Fruit fly (Drosophila melanogaster) whole organism, prepupa: ENCODE data around the gene CG31468.

ENCODE experiments used
- Blimp-1 ChIP-seq: fragments of 200-800 bp; sonication (Bioruptor generic); optimal IDR thresholded peaks from 3 replicates; lab custom pipeline; 2017; ENCODE audit warnings: missing biosample characterization, missing genetic modification characterization, mild to moderate bottlenecking, moderate library complexity, missing genetic modification reagents
- CG10631 ChIP-seq: fragments of 200-800 bp; sonication (Bioruptor generic); optimal IDR thresholded peaks from 2 replicates; lab custom pipeline; 2016; ENCODE audit warnings: missing biosample characterization, missing genetic modification characterization
- CG11294 ChIP-seq: fragments of 200-800 bp; sonication (Bioruptor generic); IDR thresholded peaks from 2 replicates; pipeline ENCODE4 v1.3.6; 2022; ENCODE audit warnings: missing biosample characterization, missing genetic modification characterization
- CG11902 ChIP-seq: fragments of 200-800 bp; sonication (Bioruptor generic); optimal IDR thresholded peaks from 3 replicates; lab custom pipeline; 2016; ENCODE audit warnings: missing biosample characterization, missing genetic modification characterization
- CG15336 ChIP-seq: fragments of 200-800 bp; sonication (Bioruptor generic); IDR thresholded peaks from 2 replicates; pipeline ENCODE4 v1.3.6; 2022; ENCODE audit warnings: missing biosample characterization, missing genetic modification characterization
- CG1621 ChIP-seq: fragments of 200-800 bp; sonication (Bioruptor generic); optimal IDR thresholded peaks from 3 replicates; lab custom pipeline; 2018; ENCODE audit warnings: missing biosample characterization, mild to moderate bottlenecking, missing genetic modification characterization
- CG3032 ChIP-seq: fragments of 200-800 bp; optimal IDR thresholded peaks from 2 replicates; lab custom pipeline; 2019; ENCODE audit warnings: missing biosample characterization, mild to moderate bottlenecking, missing genetic modification characterization, moderate library complexity
- CG31627 ChIP-seq: fragments of 200-800 bp; sonication (Bioruptor generic); optimal IDR thresholded peaks from 3 replicates; lab custom pipeline; 2016; ENCODE audit warnings: missing biosample characterization, missing genetic modification characterization
- CG32006 ChIP-seq: fragments of 200-800 bp; sonication (Bioruptor generic); optimal IDR thresholded peaks from 3 replicates; lab custom pipeline; 2017; ENCODE audit warnings: missing biosample characterization, mild to moderate bottlenecking, missing genetic modification characterization
- CG34406 ChIP-seq: fragments of 200-800 bp; sonication (Bioruptor generic); optimal IDR thresholded peaks from 3 replicates; lab custom pipeline; 2016; ENCODE audit warnings: missing biosample characterization, missing genetic modification characterization
- CG4318 ChIP-seq: fragments of 200-800 bp; sonication (Bioruptor generic); optimal IDR thresholded peaks from 3 replicates; lab custom pipeline; 2017; ENCODE audit warnings: missing biosample characterization, mild to moderate bottlenecking, missing genetic modification characterization
- CG6163 ChIP-seq: fragments of 200-800 bp; sonication (Bioruptor generic); IDR thresholded peaks from 3 replicates; pipeline ENCODE4 v1.3.6; 2022; ENCODE audit warnings: missing biosample characterization, missing genetic modification characterization
- CG6276 ChIP-seq: fragments of 200-800 bp; sonication (Bioruptor generic); optimal IDR thresholded peaks from 2 replicates; lab custom pipeline; 2017; ENCODE audit warnings: missing biosample characterization, mild to moderate bottlenecking, missing genetic modification characterization
- CG6792 ChIP-seq: fragments of 200-800 bp; sonication (Bioruptor generic); optimal IDR thresholded peaks from 3 replicates; lab custom pipeline; 2016; ENCODE audit warnings: missing biosample characterization, missing genetic modification characterization
- CG6808 ChIP-seq: fragments of 200-800 bp; sonication (Bioruptor generic); optimal IDR thresholded peaks from 3 replicates; lab custom pipeline; 2017; ENCODE audit warnings: missing biosample characterization, missing genetic modification characterization, mild to moderate bottlenecking, moderate library complexity, missing genetic modification reagents
- CG6854 ChIP-seq: fragments of 200-800 bp; sonication (Bioruptor generic); optimal IDR thresholded peaks from 2 replicates; lab custom pipeline; 2017; ENCODE audit warnings: missing biosample characterization, mild to moderate bottlenecking, missing genetic modification characterization
- CG7368 ChIP-seq: fragments of 200-800 bp; sonication (Bioruptor generic); optimal IDR thresholded peaks from 3 replicates; lab custom pipeline; 2016; ENCODE audit warnings: missing biosample characterization, missing genetic modification characterization
- CG8119 ChIP-seq: fragments of 200-800 bp; sonication (Bioruptor generic); IDR thresholded peaks from 3 replicates; pipeline ENCODE4 v1.3.6; 2022; ENCODE audit warnings: missing biosample characterization, missing genetic modification characterization
- Eip75B ChIP-seq: fragments of 200-800 bp; sonication (Bioruptor generic); optimal IDR thresholded peaks from 3 replicates; lab custom pipeline; 2016; ENCODE audit warnings: missing biosample characterization, missing genetic modification characterization
- Eip78C ChIP-seq: fragments of 200-800 bp; sonication (Bioruptor generic); peaks from one replicate; lab custom pipeline; 2016; ENCODE audit warnings: missing biosample characterization, missing genetic modification characterization
- Ets21C ChIP-seq: fragments of 200-800 bp; sonication (Bioruptor generic); optimal IDR thresholded peaks from 3 replicates; lab custom pipeline; 2016; ENCODE audit warnings: missing biosample characterization, missing genetic modification characterization
- Ets96B ChIP-seq: fragments of 200-800 bp; optimal IDR thresholded peaks from 2 replicates; lab custom pipeline; 2019; ENCODE audit warnings: missing biosample characterization, mild to moderate bottlenecking, missing genetic modification characterization, moderate library complexity
- Gug ChIP-seq: fragments of 200-800 bp; sonication (Bioruptor generic); IDR thresholded peaks from 2 replicates; pipeline ENCODE4 v1.3.6; 2022; ENCODE audit warnings: missing biosample characterization, missing genetic modification characterization
- Hr39 ChIP-seq: fragments of 200-800 bp; sonication (Bioruptor generic); optimal IDR thresholded peaks from 2 replicates; lab custom pipeline; 2016; ENCODE audit warnings: missing biosample characterization, missing genetic modification characterization
- Hr4 ChIP-seq: fragments of 200-800 bp; sonication (Bioruptor generic); optimal IDR thresholded peaks from 3 replicates; lab custom pipeline; 2016; ENCODE audit warnings: missing biosample characterization, missing genetic modification characterization
- Lpt ChIP-seq: fragments of 200-800 bp; sonication (Bioruptor generic); optimal IDR thresholded peaks from 3 replicates; lab custom pipeline; 2016; ENCODE audit warnings: missing biosample characterization, missing genetic modification characterization
- Met ChIP-seq: fragments of 200-800 bp; sonication (Bioruptor generic); optimal IDR thresholded peaks from 3 replicates; lab custom pipeline; 2016; ENCODE audit warnings: missing biosample characterization, missing genetic modification characterization
- Smox ChIP-seq: fragments of 200-800 bp; sonication (Bioruptor generic); optimal IDR thresholded peaks from 3 replicates; lab custom pipeline; 2016; ENCODE audit warnings: missing biosample characterization, missing genetic modification characterization
- Sox102F ChIP-seq: fragments of 200-800 bp; sonication (Bioruptor generic); optimal IDR thresholded peaks from 2 replicates; lab custom pipeline; 2016; ENCODE audit warnings: missing biosample characterization, mild to moderate bottlenecking, missing genetic modification characterization
- Sox14 ChIP-seq: fragments of 200-800 bp; sonication (Bioruptor generic); optimal IDR thresholded peaks from 3 replicates; lab custom pipeline; 2016; ENCODE audit warnings: missing biosample characterization, missing genetic modification characterization
- Sox15 ChIP-seq: fragments of 200-800 bp; sonication (Bioruptor generic); optimal IDR thresholded peaks from 3 replicates; lab custom pipeline; 2016; ENCODE audit warnings: missing biosample characterization, missing genetic modification characterization
- achi ChIP-seq: fragments of 200-800 bp; sonication (Bioruptor generic); optimal IDR thresholded peaks from 3 replicates; lab custom pipeline; 2016; ENCODE audit warnings: missing biosample characterization, missing genetic modification characterization
- acj6 ChIP-seq: fragments of 200-800 bp; sonication (Bioruptor generic); optimal IDR thresholded peaks from 3 replicates; lab custom pipeline; 2016; ENCODE audit warnings: missing biosample characterization, missing genetic modification characterization
- cyc ChIP-seq: fragments of 200-800 bp; sonication (Bioruptor generic); optimal IDR thresholded peaks from 3 replicates; lab custom pipeline; 2016; ENCODE audit warnings: missing biosample characterization, missing genetic modification characterization
- dac ChIP-seq: fragments of 200-800 bp; sonication (Bioruptor generic); optimal IDR thresholded peaks from 2 replicates; lab custom pipeline; 2017; ENCODE audit warnings: missing biosample characterization, mild to moderate bottlenecking, missing genetic modification characterization
- dsx ChIP-seq: fragments of 200-800 bp; optimal IDR thresholded peaks from 3 replicates; lab custom pipeline; 2019; ENCODE audit warnings: missing biosample characterization, mild to moderate bottlenecking, missing genetic modification characterization, moderate library complexity; ENCODE audit not compliant: poor library complexity, severe bottlenecking
- eg ChIP-seq: fragments of 200-800 bp; sonication (Bioruptor generic); IDR thresholded peaks from 3 replicates; pipeline ENCODE4 v1.3.6; 2022; ENCODE audit warnings: missing biosample characterization, missing genetic modification characterization
- esn ChIP-seq: fragments of 200-800 bp; sonication (Bioruptor generic); optimal IDR thresholded peaks from 2 replicates; lab custom pipeline; 2016; ENCODE audit warnings: missing biosample characterization, mild to moderate bottlenecking, missing genetic modification characterization, moderate library complexity
- fd85E ChIP-seq: fragments of 200-800 bp; sonication (Bioruptor generic); optimal IDR thresholded peaks from 3 replicates; lab custom pipeline; 2016; ENCODE audit warnings: missing biosample characterization, missing genetic modification characterization
- fkh ChIP-seq: fragments of 200-800 bp; sonication (Bioruptor generic); optimal IDR thresholded peaks from 3 replicates; lab custom pipeline; 2017; ENCODE audit warnings: missing biosample characterization, mild to moderate bottlenecking, missing genetic modification characterization, moderate library complexity
- net ChIP-seq: fragments of 200-800 bp; sonication (Bioruptor generic); optimal IDR thresholded peaks from 3 replicates; lab custom pipeline; 2016; ENCODE audit warnings: missing biosample characterization, missing genetic modification characterization
- pdm3 ChIP-seq: fragments of 200-800 bp; sonication (Bioruptor generic); optimal IDR thresholded peaks from 3 replicates; lab custom pipeline; 2016; ENCODE audit warnings: missing biosample characterization, missing genetic modification characterization
- salr ChIP-seq, 2 experiments: fragments of 200-800 bp; sonication (Bioruptor generic); optimal IDR thresholded peaks; 3 replicates each; lab custom pipeline; 2016 to 2018; ENCODE audit warnings: missing biosample characterization in 2 of 2, missing genetic modification characterization in 2 of 2, mild to moderate bottlenecking in 1 of 2
- ss ChIP-seq, 2 experiments: fragments of 200-800 bp; sonication (Bioruptor generic); optimal IDR thresholded peaks; 2 replicates in 1 of 2; 3 replicates in 1 of 2; lab custom pipeline; 2017 to 2018; ENCODE audit warnings: mild to moderate bottlenecking in 2 of 2, missing biosample characterization in 2 of 2, missing genetic modification characterization in 2 of 2, moderate library complexity in 1 of 2
- svp ChIP-seq: fragments of 200-800 bp; sonication (Bioruptor generic); peaks from one replicate; lab custom pipeline; 2016; ENCODE audit warnings: missing biosample characterization, missing genetic modification characterization
- topi ChIP-seq: fragments of 200-800 bp; sonication (Bioruptor generic); optimal IDR thresholded peaks from 3 replicates; lab custom pipeline; 2016; ENCODE audit warnings: missing biosample characterization, missing genetic modification characterization
- vri ChIP-seq: fragments of 200-800 bp; sonication (Bioruptor generic); optimal IDR thresholded peaks from 3 replicates; lab custom pipeline; 2016; ENCODE audit warnings: missing biosample characterization, mild to moderate bottlenecking, missing genetic modification characterization

The CG31468 gene

DNA sequence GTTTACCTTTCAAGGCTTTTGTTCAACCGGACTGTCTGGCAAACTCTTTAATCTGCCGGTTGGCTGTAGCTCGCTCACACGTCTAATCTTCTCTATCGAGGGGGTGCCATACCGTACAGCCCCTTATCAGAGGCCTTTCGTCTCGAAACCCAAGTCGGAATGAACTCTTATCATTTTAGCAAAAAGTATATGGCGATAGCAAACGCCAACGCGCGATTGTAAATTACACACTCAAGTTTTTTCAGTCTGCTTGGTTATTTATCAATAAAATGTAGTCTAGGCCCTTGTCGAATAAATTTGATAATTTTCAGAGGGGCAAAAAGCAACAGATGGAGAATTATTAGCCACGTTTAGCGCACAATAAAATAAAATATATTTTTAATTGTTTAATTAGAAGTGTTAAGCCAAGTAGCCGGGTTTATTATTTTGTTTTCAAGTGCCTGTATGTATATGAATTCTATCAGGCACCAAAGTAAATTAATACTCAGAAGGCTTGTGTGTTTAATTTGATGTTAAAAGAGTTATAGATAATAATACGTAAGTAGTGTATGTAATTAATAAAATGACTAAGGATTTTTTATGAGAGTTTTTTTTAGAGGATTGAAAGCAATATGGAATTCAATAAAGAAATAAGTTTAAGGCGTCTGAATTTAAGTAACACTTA, 24.8 kb upstream of the CG31468 start (continued):
- TF ChIP-seq ss (GFP tag; optimal IDR thresholded peaks at IDR 0.05; lab: Kevin White, UChicago) (no peak), CG6792 (GFP tag; lab: Kevin White, UChicago) (no peak), topi (GFP tag; lab: Kevin White, UChicago) (no peak), Met (GFP tag; lab: Kevin White, UChicago) (no peak), Hr39 (no peak), Lpt (GFP tag; lab: Kevin White, UChicago) (no peak), Blimp-1 (GFP tag; lab: Kevin White, UChicago) (no peak), CG11294 (GFP tag; lab: Robert Waterston, UW) (no peak), CG6276 (GFP tag; lab: Kevin White, UChicago) (no peak), CG3032 (tag; lab: Kevin White, UChicago) (no peak), achi (no peak), fd85E (GFP tag; lab: Kevin White, UChicago) (no peak), svp (peak; percentile 83), fkh (GFP tag; lab: Kevin White, UChicago) (peak; percentile 34)
- TF ChIP-seq, all 60 proteins: peak for 5

DNA sequence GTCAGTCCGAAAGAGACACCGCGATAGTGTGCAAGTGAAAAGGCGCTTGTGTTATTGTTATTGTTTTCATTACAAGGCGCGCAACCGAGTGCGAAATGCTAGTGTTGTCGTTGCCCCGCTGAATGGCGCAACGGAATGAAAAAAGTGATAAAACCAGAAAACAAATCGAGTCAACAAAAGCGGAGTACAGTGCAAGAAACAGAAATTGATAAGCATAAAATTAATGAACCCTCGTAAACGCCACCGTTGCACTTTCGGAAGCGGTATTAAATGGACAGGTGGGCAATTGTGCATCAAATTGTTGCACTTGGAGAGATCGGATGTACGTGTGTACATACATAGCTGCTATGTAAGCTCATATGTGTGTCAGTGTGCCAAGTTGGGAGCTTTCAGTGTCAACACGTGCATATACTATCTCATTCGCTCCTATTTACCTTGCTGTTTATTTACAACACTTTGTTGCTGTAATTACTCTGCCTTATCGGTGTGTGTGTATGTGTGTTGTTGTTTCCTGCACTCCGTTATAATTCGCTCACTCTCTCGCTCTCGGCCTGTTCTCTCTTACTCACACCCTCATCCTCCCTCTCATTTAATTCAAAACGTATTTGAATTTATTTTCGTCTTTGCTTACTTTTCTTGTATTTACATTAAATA, 23.4 kb upstream of the CG31468 start:
- TF ChIP-seq CG11902 (GFP tag; lab: Kevin White, UChicago) (no peak), Sox102F (GFP tag; lab: Kevin White, UChicago) (peak; percentile 33), CG10631 (GFP tag; lab: Kevin White, UChicago) (peak; percentile 47), Eip75B (peak; percentile 65), CG7368 (GFP tag; lab: Kevin White, UChicago) (peak; percentile 78), eg (peak; percentile 69), dac (GFP tag; lab: Kevin White, UChicago) (peak; percentile 6), esn (GFP tag; lab: Kevin White, UChicago) (peak; percentile 17), CG4318 (no peak), Lpt (GFP tag; lab: Kevin White, UChicago) (no peak), CG1621 (peak; percentile 46), CG32006 (peak; percentile 47), CG6276 (GFP tag; lab: Kevin White, UChicago) (peak; percentile 33), Hr39 (peak; percentile 15), Sox14 (GFP tag; lab: Kevin White, UChicago) (peak; percentile 36), Ets96B (tag; lab: Kevin White, UChicago) (no peak), net (GFP tag; lab: Kevin White, UChicago) (no peak), Hr4 (GFP tag; lab: Kevin White, UChicago) (peak; percentile 56), CG34406 (GFP tag; lab: Kevin White, UChicago) (no peak), Gug (GFP tag; lab: Robert Waterston, UW) (peak; percentile 52; the same call in 1 of the 2 replicates), CG6163 (GFP tag; lab: Robert Waterston, UW) (peak; percentile 65), Sox15 (GFP tag; lab: Kevin White, UChicago) (no peak), CG31627 (GFP tag; lab: Kevin White, UChicago) (no peak), CG6854 (GFP tag; lab: Kevin White, UChicago) (peak; percentile 6), Blimp-1 (GFP tag; lab: Kevin White, UChicago) (no peak), CG15336 (GFP tag; lab: Robert Waterston, UW) (peak; percentile 71), vri (GFP tag; lab: Kevin White, UChicago) (peak; percentile 56), CG8119 (peak; percentile 74), salr (GFP tag; optimal IDR thresholded peaks at IDR 0.05; lab: Kevin White, UChicago) (peak in 1 of 2 experiments; percentile 39), svp (peak; percentile 75), Eip78C (GFP tag; lab: Kevin White, UChicago) (peak; percentile 91), acj6 (GFP tag; lab: Kevin White, UChicago) (peak; percentile 13), Ets21C (peak; percentile 6), CG11294 (GFP tag; lab: Robert Waterston, UW) (peak; percentile 10; the same call in 1 of the 2 replicates), pdm3 (GFP tag; lab: Kevin White, UChicago) (peak; percentile 26), fd85E (GFP tag; lab: Kevin White, UChicago) (no peak), cyc (GFP tag; lab: Kevin White, UChicago) (no peak), CG6808 (GFP tag; lab: Kevin White, UChicago) (peak; percentile 59), dsx (GFP tag; lab: Kevin White, UChicago) (peak; percentile 80), Smox (GFP tag; lab: Kevin White, UChicago) (no peak)
